Worm (Caenorhabditis elegans) whole organism, late embryonic: Measurements from ENCODE around the gene T11F9.7.
"Not testable (repeated sequence)": the region's sequence is repeated elsewhere in the genome, so short reads cannot be mapped to it uniquely, and the experiment has no call there.

ENCODE experiments used
- F13H6.1 ChIP-seq: sonication (generic microtip); optimal IDR thresholded peaks from 2 replicates; lab custom pipeline; 2016; ENCODE audit warnings: missing genetic modification characterization, missing compliant biosample characterization
- T23F11.4 ChIP-seq: fragments of 200-800 bp; sonication (Bioruptor generic); optimal IDR thresholded peaks from 2 replicates; lab custom pipeline; 2018; ENCODE audit warnings: mild to moderate bottlenecking, missing genetic modification characterization, missing compliant biosample characterization
- ama-1 ChIP-seq: fragments of 150-350 bp; optimal IDR thresholded peaks from 2 replicates; lab custom pipeline; 2014
- ceh-18 ChIP-seq: sonication (generic microtip); optimal IDR thresholded peaks from 2 replicates; lab custom pipeline; 2016; ENCODE audit warnings: missing genetic modification characterization, missing compliant biosample characterization
- ceh-19 ChIP-seq: fragments of 200-800 bp; sonication (Bioruptor generic); optimal IDR thresholded peaks from 2 replicates; lab custom pipeline; 2018; ENCODE audit warnings: mild to moderate bottlenecking, missing genetic modification characterization, missing compliant biosample characterization
- ceh-24 ChIP-seq: sonication (generic microtip); optimal IDR thresholded peaks from 2 replicates; lab custom pipeline; 2016; ENCODE audit warnings: mild to moderate bottlenecking, missing genetic modification characterization, missing compliant biosample characterization
- ceh-34 ChIP-seq: sonication (generic microtip); optimal IDR thresholded peaks from 2 replicates; lab custom pipeline; 2016; ENCODE audit warnings: mild to moderate bottlenecking, missing genetic modification characterization, missing compliant biosample characterization
- ceh-45 ChIP-seq: fragments of 200-800 bp; sonication (Bioruptor generic); IDR thresholded peaks from 2 replicates; pipeline ENCODE4 v1.3.6; 2022; ENCODE audit warnings: missing genetic modification reagents, missing genetic modification characterization, missing compliant biosample characterization
- ceh-6 ChIP-seq: fragments of 200-800 bp; sonication (Bioruptor generic); optimal IDR thresholded peaks from 2 replicates; lab custom pipeline; 2018; ENCODE audit warnings: mild to moderate bottlenecking, missing genetic modification characterization, missing compliant biosample characterization
- che-1 ChIP-seq: sonication (generic microtip); optimal IDR thresholded peaks from 2 replicates; lab custom pipeline; 2016; ENCODE audit warnings: mild to moderate bottlenecking, missing genetic modification characterization, missing compliant biosample characterization
- elt-2 ChIP-seq: sonication (generic microtip); optimal IDR thresholded peaks from 2 replicates; lab custom pipeline; 2016; ENCODE audit warnings: missing genetic modification reagents, missing genetic modification characterization, missing compliant biosample characterization
- elt-4 ChIP-seq: sonication (generic microtip); optimal IDR thresholded peaks from 2 replicates; lab custom pipeline; 2016; ENCODE audit warnings: missing genetic modification characterization, missing compliant biosample characterization
- ets-4 ChIP-seq: sonication (generic microtip); optimal IDR thresholded peaks from 2 replicates; lab custom pipeline; 2016; ENCODE audit warnings: missing genetic modification characterization, missing compliant biosample characterization
- fax-1 ChIP-seq: sonication (generic microtip); optimal IDR thresholded peaks from 2 replicates; lab custom pipeline; 2016; ENCODE audit warnings: missing genotype, missing genetic modification characterization, missing compliant biosample characterization
- hlh-13 ChIP-seq: fragments of 200-800 bp; sonication (Bioruptor generic); optimal IDR thresholded peaks from 2 replicates; lab custom pipeline; 2018; ENCODE audit warnings: mild to moderate bottlenecking, missing genetic modification characterization, missing compliant biosample characterization
- hlh-15 ChIP-seq: sonication (generic microtip); optimal IDR thresholded peaks from 2 replicates; lab custom pipeline; 2016; ENCODE audit warnings: missing genetic modification characterization, missing compliant biosample characterization
- hlh-30 ChIP-seq: sonication (generic microtip); optimal IDR thresholded peaks from 2 replicates; lab custom pipeline; 2017; ENCODE audit warnings: antibody characterized with exemption, missing genetic modification characterization, missing compliant biosample characterization; ENCODE audit not compliant: insufficient read depth
- hlh-6 ChIP-seq: sonication (generic microtip); optimal IDR thresholded peaks from 2 replicates; lab custom pipeline; 2016; ENCODE audit warnings: missing genotype, missing genetic modification characterization, missing compliant biosample characterization
- hlh-8 ChIP-seq: sonication (generic microtip); optimal IDR thresholded peaks from 2 replicates; lab custom pipeline; 2016; ENCODE audit warnings: missing genotype, missing genetic modification characterization, missing compliant biosample characterization
- lim-6 ChIP-seq: sonication (generic microtip); optimal IDR thresholded peaks from 2 replicates; lab custom pipeline; 2016; ENCODE audit warnings: missing genetic modification characterization, missing compliant biosample characterization
- lin-11 ChIP-seq: fragments of 200-800 bp; sonication (Bioruptor generic); optimal IDR thresholded peaks from 2 replicates; lab custom pipeline; 2018; ENCODE audit warnings: mild to moderate bottlenecking, missing genetic modification characterization, missing compliant biosample characterization
- madf-2 ChIP-seq: sonication (generic microtip); optimal IDR thresholded peaks from 2 replicates; lab custom pipeline; 2017; ENCODE audit warnings: missing genetic modification characterization, missing compliant biosample characterization
- mec-3 ChIP-seq: sonication (generic microtip); optimal IDR thresholded peaks from 2 replicates; lab custom pipeline; 2016; ENCODE audit warnings: borderline replicate concordance, missing genetic modification characterization, missing compliant biosample characterization
- nfya-1 ChIP-seq: sonication (generic microtip); optimal IDR thresholded peaks from 2 replicates; lab custom pipeline; 2017; ENCODE audit warnings: missing genetic modification characterization, mild to moderate bottlenecking, missing compliant biosample characterization, antibody characterized with exemption, moderate library complexity
- odd-2 ChIP-seq: sonication (generic microtip); optimal IDR thresholded peaks from 2 replicates; lab custom pipeline; 2017; ENCODE audit warnings: antibody characterized with exemption, mild to moderate bottlenecking, missing genetic modification characterization, missing compliant biosample characterization
- pha-2 ChIP-seq: sonication (generic microtip); optimal IDR thresholded peaks from 2 replicates; lab custom pipeline; 2017; ENCODE audit warnings: mild to moderate bottlenecking, missing genetic modification characterization, missing compliant biosample characterization
- pha-4 ChIP-seq: fragments of 150-350 bp; optimal IDR thresholded peaks from 2 replicates; lab custom pipeline; 2018; ENCODE audit warnings: missing biosample characterization, missing genetic modification reagents, missing genetic modification characterization
- pqm-1 ChIP-seq: sonication (generic microtip); optimal IDR thresholded peaks from 2 replicates; lab custom pipeline; 2016; ENCODE audit warnings: missing genetic modification characterization, missing compliant biosample characterization
- pros-1 ChIP-seq: fragments of 150-350 bp; optimal IDR thresholded peaks from 2 replicates; lab custom pipeline; 2014; ENCODE audit warnings: missing biosample characterization, missing genetic modification reagents, missing genetic modification characterization
- rnt-1 ChIP-seq: sonication (generic microtip); optimal IDR thresholded peaks from 2 replicates; lab custom pipeline; 2016; ENCODE audit warnings: missing genetic modification characterization, missing compliant biosample characterization
- sdc-2 ChIP-seq: sonication (generic microtip); optimal IDR thresholded peaks from 2 replicates; lab custom pipeline; 2016; ENCODE audit warnings: missing genotype, missing genetic modification characterization, missing compliant biosample characterization
- sox-2 ChIP-seq: fragments of 200-800 bp; sonication (Bioruptor generic); IDR thresholded peaks from 2 replicates; pipeline ENCODE4 v1.3.6; 2022; ENCODE audit warnings: missing genetic modification reagents, missing genetic modification characterization, missing compliant biosample characterization
- sox-4 ChIP-seq: sonication (generic microtip); optimal IDR thresholded peaks from 2 replicates; lab custom pipeline; 2017; ENCODE audit warnings: mild to moderate bottlenecking, missing genetic modification characterization, inconsistent platforms, missing compliant biosample characterization
- syd-9 ChIP-seq: sonication (generic microtip); optimal IDR thresholded peaks from 2 replicates; lab custom pipeline; 2016; ENCODE audit warnings: mild to moderate bottlenecking, missing genetic modification characterization, moderate library complexity, missing compliant biosample characterization
- tbx-7 ChIP-seq: sonication (generic microtip); optimal IDR thresholded peaks from 2 replicates; lab custom pipeline; 2016; ENCODE audit warnings: missing genotype, missing genetic modification characterization, missing compliant biosample characterization
- ttx-3 ChIP-seq: sonication (generic microtip); optimal IDR thresholded peaks from 2 replicates; lab custom pipeline; 2016; ENCODE audit warnings: missing genetic modification reagents, missing genetic modification characterization, missing compliant biosample characterization
- unc-86 ChIP-seq: sonication (generic microtip); optimal IDR thresholded peaks from 2 replicates; lab custom pipeline; 2016; ENCODE audit warnings: missing genetic modification characterization, missing compliant biosample characterization

The T11F9.7 gene

ce11 chrV:11474399-11474798 lies 1.3 kb upstream of the T11F9.7 start, which contains the start of gene nas-22:
TSS of gene nas-22 (plus strand) at chrV:11474699.
- no peak for TF ChIP-seq ceh-19 (GFP tag; lab: Kevin White, UChicago)
- TF ChIP-seq hlh-6 (tag; lab: Kevin White, UChicago), result no peak
- TF ChIP-seq hlh-15 (tag; lab: Kevin White, UChicago), result no peak
- no peak for TF ChIP-seq lin-11 (tag; lab: Kevin White, UChicago)
- TF ChIP-seq pha-4 (tag; lab: Kevin White, UChicago), result no peak
- no peak for TF ChIP-seq ceh-24
- TF ChIP-seq syd-9 (tag; lab: Kevin White, UChicago), result no peak
- no peak for TF ChIP-seq lim-6 (tag; lab: Kevin White, UChicago)
- no peak for TF ChIP-seq mec-3 (tag; lab: Kevin White, UChicago)
- no peak for TF ChIP-seq sox-2 (GFP tag; lab: Robert Waterston, UW)
- TF ChIP-seq pqm-1 (tag; lab: Kevin White, UChicago), result no peak
- TF ChIP-seq T23F11.4 (GFP tag; lab: Kevin White, UChicago), result no peak
- no peak for TF ChIP-seq hlh-30 (tag; lab: Kevin White, UChicago)
- TF ChIP-seq odd-2 (tag; lab: Kevin White, UChicago), result no peak
- TF ChIP-seq ceh-6 (GFP tag; lab: Kevin White, UChicago), result no peak

ce11 chrV:11479406-11479805 lies 3.7 kb downstream of the T11F9.7 start, which contains the start of gene T11F9.22:
TSS of gene T11F9.22 (plus strand) at chrV:11479706.
- TF ChIP-seq F13H6.1 (no peak), ttx-3 (tag; lab: Kevin White, UChicago) (no peak), nfya-1 (tag; lab: Kevin White, UChicago) (no peak), pros-1 (tag; lab: Kevin White, UChicago) (no peak), elt-2 (tag; lab: Kevin White, UChicago) (no peak), lin-11 (tag; lab: Kevin White, UChicago) (no peak), unc-86 (tag; lab: Kevin White, UChicago) (no peak), sox-4 (no peak)
- TF ChIP-seq, all 69 proteins: peak for 0

DNA sequence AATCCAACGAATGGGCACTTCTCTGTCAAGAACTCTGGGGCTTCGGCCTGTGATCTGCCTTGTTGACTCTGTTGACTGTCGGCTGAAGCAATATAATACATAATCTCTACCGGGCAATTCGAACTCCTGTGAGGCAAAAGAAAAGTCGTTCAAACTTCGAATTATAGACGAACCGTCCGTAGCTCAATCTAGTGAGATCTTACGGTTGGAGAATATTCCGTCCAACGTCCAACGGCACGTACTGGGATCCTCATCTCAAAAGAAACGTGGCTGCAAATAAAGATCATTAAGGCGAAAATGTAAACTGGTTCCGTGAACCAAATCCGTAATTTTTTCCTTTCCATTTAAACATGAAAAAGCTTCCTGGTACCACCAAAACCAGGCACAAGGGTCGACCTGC lies 5.0 kb downstream of the T11F9.7 start, which contains the start of gene T11F9.14:
TSS of gene T11F9.14 (minus strand) at position 101 of the 400 bp plus-strand sequence.
- not testable (repeated sequence) for TF ChIP-seq lin-11, tbx-7, madf-2 (tag; lab: Kevin White, UChicago)
- TF ChIP-seq, all 69 proteins: peak for 0; not testable (repeated sequence) for 69

- not testable (repeated sequence) for TF ChIP-seq hlh-13 (GFP tag; lab: Kevin White, UChicago); ceh-18 (tag; lab: Kevin White, UChicago); ets-4 (tag; lab: Kevin White, UChicago)
- TF ChIP-seq, all 69 proteins: peak for 0; not testable (repeated sequence) for 69
Observed at ce11 chrV:11483580-11484092, 7.9 kb downstream of the T11F9.7 start, which contains the start of gene col-157. TSS of gene col-157 (plus strand) at chrV:11484042.

- no peak for TF ChIP-seq pha-2 (tag; lab: Kevin White, UChicago)
- no peak for TF ChIP-seq ceh-24
- TF ChIP-seq rnt-1, result no peak
- no peak for TF ChIP-seq fax-1 (tag; lab: Kevin White, UChicago)
- TF ChIP-seq sox-4, result no peak
- no peak for TF ChIP-seq che-1 (tag; lab: Kevin White, UChicago)
- no peak for TF ChIP-seq ceh-18 (tag; lab: Kevin White, UChicago)
- TF ChIP-seq sdc-2, result no peak
- TF ChIP-seq ceh-45 (GFP tag; lab: Robert Waterston, UW), result no peak
- no peak for TF ChIP-seq hlh-8 (tag; lab: Kevin White, UChicago)
- TF ChIP-seq ttx-3 (tag; lab: Kevin White, UChicago), result no peak
- TF ChIP-seq elt-4 (tag; lab: Kevin White, UChicago), result no peak
- TF ChIP-seq ama-1 (lab: Kevin White, UChicago), result no peak
- TF ChIP-seq mec-3 (tag; lab: Kevin White, UChicago), result no peak
- TF ChIP-seq pha-4 (tag; lab: Kevin White, UChicago), result no peak
- TF ChIP-seq lin-11 (tag; lab: Kevin White, UChicago), result no peak
- no peak for TF ChIP-seq ceh-34
- no peak for TF ChIP-seq elt-2 (tag; lab: Kevin White, UChicago)
Observed at ce11 chrV:11484404-11484803, 8.7 kb downstream of the T11F9.7 start.
